Worm (Caenorhabditis elegans) whole organism, L1 larva: ENCODE results near the gene lips-13.

Source experiments
- ces-1 ChIP-seq: fragments of 150-350 bp; optimal IDR thresholded peaks from 2 replicates; lab custom pipeline; 2014; ENCODE audit warnings: missing biosample characterization, missing genetic modification reagents, missing genetic modification characterization
- elt-2 ChIP-seq: sonication (generic microtip); optimal IDR thresholded peaks from 2 replicates; lab custom pipeline; 2016; ENCODE audit warnings: missing genetic modification characterization, mild to moderate bottlenecking, inconsistent platforms, missing compliant biosample characterization, missing genetic modification reagents
- hpl-2 ChIP-seq: fragments of 150-350 bp; optimal IDR thresholded peaks from 2 replicates; lab custom pipeline; 2014; ENCODE audit warnings: missing biosample characterization, missing genetic modification reagents, missing genetic modification characterization
- irx-1 ChIP-seq: sonication (generic microtip); optimal IDR thresholded peaks from 2 replicates; lab custom pipeline; 2016; ENCODE audit warnings: missing genetic modification characterization, missing compliant biosample characterization
- lin-35 ChIP-seq, 2 experiments: fragments of 150-350 bp; optimal IDR thresholded peaks; 2 replicates each; lab custom pipeline; 2014; ENCODE audit warnings: missing biosample characterization in 2 of 2, missing genetic modification characterization in 2 of 2, missing genetic modification reagents in 2 of 2
- mab-9 ChIP-seq: fragments of 200-800 bp; sonication (Bioruptor generic); IDR thresholded peaks from 2 replicates; pipeline ENCODE4 v1.3.6; 2022; ENCODE audit warnings: missing genetic modification reagents, missing genetic modification characterization, missing compliant biosample characterization
- mdl-1 ChIP-seq, 2 experiments: fragments of 150-350 bp; optimal IDR thresholded peaks; 2 replicates each; lab custom pipeline; 2014 to 2017; ENCODE audit warnings: missing biosample characterization in 2 of 2, missing genetic modification characterization in 2 of 2, inconsistent platforms in 1 of 2
- nhr-77 ChIP-seq: fragments of 150-350 bp; optimal IDR thresholded peaks from 2 replicates; lab custom pipeline; 2014; ENCODE audit warnings: missing biosample characterization, missing genetic modification characterization

- TF ChIP-seq mdl-1 (tag; optimal IDR thresholded peaks at IDR 0.05; lab: Kevin White, UChicago) (no peak), irx-1 (tag; lab: Kevin White, UChicago) (no peak), nhr-77 (tag; lab: Kevin White, UChicago) (no peak), hpl-2 (GFP tag; lab: Kevin White, UChicago) (no peak), mab-9 (GFP tag; lab: Robert Waterston, UW) (no peak), elt-2 (tag; lab: Kevin White, UChicago) (no peak), lin-35 (GFP tag; optimal IDR thresholded peaks at IDR 0.05; lab: Kevin White, UChicago) (no peak), ces-1 (GFP tag; lab: Kevin White, UChicago) (no peak)
These were observed 18.6 kb upstream of the lips-13 start, which contains the start of gene pod-2 for ce11 chrII:1136485-1136884.
